Worm (Caenorhabditis elegans): Measurements from ENCODE around the gene fkh-9.

Gene fkh-9

ce11 chrX:3804837-3805236, 21.9 kb downstream of the fkh-9 start, which contains the start of gene F35A5.2:
Gene F35A5.2 (plus strand): TSS chrX:3805137.
- TF ChIP-seq unc-62 (GFP tag; optimal IDR thresholded peaks at IDR 0.05 in 1 of 2) (peak in 1 of 2 experiments; percentile 56), unc-62 (tag; optimal IDR thresholded peaks at IDR 0.05) (no peak), lin-15B (tag; optimal IDR thresholded peaks at IDR 0.05) (no peak)

- TF ChIP-seq dpl-1 (GFP tag; optimal IDR thresholded peaks at IDR 0.05) (peak; percentile 69), dve-1 (tag; optimal IDR thresholded peaks at IDR 0.05; ENCODE audit: insufficient read depth) (peak; percentile 86), hmg-1.1 (GFP tag; IDR thresholded peaks at IDR 0.05) (peak; percentile 65), F10B5.3 (tag; optimal IDR thresholded peaks at IDR 0.05) (peak; percentile 61), nhr-42 (GFP tag; IDR thresholded peaks at IDR 0.05) (peak; percentile 32; the same call in 1 of the 2 replicates), lsy-2 (tag; optimal IDR thresholded peaks at IDR 0.05) (peak in 1 of 2 experiments; percentile 28), mep-1 (tag; optimal IDR thresholded peaks at IDR 0.05) (peak; percentile 86), ZK337.2 (GFP tag; IDR thresholded peaks at IDR 0.05) (no peak), nhr-237 (tag; optimal IDR thresholded peaks at IDR 0.05) (no peak), ces-1 (GFP tag; optimal IDR thresholded peaks at IDR 0.05) (peak; percentile 64), unc-62 (GFP tag; optimal IDR thresholded peaks at IDR 0.05 in 1 of 2) (peak in 1 of 2 experiments; percentile 95), unc-62 (tag; optimal IDR thresholded peaks at IDR 0.05) (no peak), vab-7 (GFP tag; IDR thresholded peaks at IDR 0.05) (no peak), nhr-77 (tag; optimal IDR thresholded peaks at IDR 0.05) (peak; percentile 25), snpc-4 (tag; optimal IDR thresholded peaks at IDR 0.05) (no peak), mes-2 (tag; optimal IDR thresholded peaks at IDR 0.05; ENCODE audit: poor library complexity, severe bottlenecking) (peak; percentile 90), aha-1 (tag) (peak; percentile 96), hlh-11 (tag; optimal IDR thresholded peaks at IDR 0.05) (peak; percentile 74), Y105C5A.15 (GFP tag; IDR thresholded peaks at IDR 0.05) (no peak), rbr-2 (tag; optimal IDR thresholded peaks at IDR 0.05) (peak; percentile 76), spr-1 (tag; optimal IDR thresholded peaks at IDR 0.05) (peak; percentile 16), lin-13 (GFP tag; optimal IDR thresholded peaks at IDR 0.05) (peak; percentile 72), R02D3.7 (tag; optimal IDR thresholded peaks at IDR 0.05) (no peak), daf-16 (GFP tag; optimal IDR thresholded peaks at IDR 0.05) (peak in 1 of 2 experiments; percentile 80), daf-16 (tag; optimal IDR thresholded peaks at IDR 0.05) (peak; percentile 63), nhr-48 (tag; optimal IDR thresholded peaks at IDR 0.05) (peak; percentile 34), nhr-28 (tag; optimal IDR thresholded peaks at IDR 0.05) (peak; percentile 58), pha-4 (GFP tag; IDR thresholded peaks at IDR 0.05) (no peak), pha-4 (tag; optimal IDR thresholded peaks at IDR 0.05) (peak; percentile 89), lin-1 (GFP tag; IDR thresholded peaks at IDR 0.05) (no peak), dmd-6 (GFP tag; IDR thresholded peaks at IDR 0.05) (peak; percentile 48), hlh-30 (tag; optimal IDR thresholded peaks at IDR 0.05; ENCODE audit: insufficient read depth) (peak; percentile 63), mdl-1 (tag; optimal IDR thresholded peaks at IDR 0.05) (peak in 1 of 2 experiments; percentile 48), lin-38 (GFP tag; IDR thresholded peaks at IDR 0.05) (no peak), mxl-3 (GFP tag; optimal IDR thresholded peaks at IDR 0.05) (peak; percentile 25), daf-8 (GFP tag; IDR thresholded peaks at IDR 0.05) (no peak), hif-1 (tag; optimal IDR thresholded peaks at IDR 0.05) (peak in 1 of 2 experiments; percentile 19), ctbp-1 (GFP tag; IDR thresholded peaks at IDR 0.05) (peak; percentile 79), T26A8.4 (GFP tag; IDR thresholded peaks at IDR 0.05) (peak; percentile 71), ceh-28 (tag; optimal IDR thresholded peaks at IDR 0.05) (no peak), nhr-11 (tag; optimal IDR thresholded peaks at IDR 0.05) (peak; percentile 36), arid-1 (GFP tag; conservative IDR thresholded peaks at IDR 0.05) (0 out of 2 replicates have a peak, but pooled peaks have one; percentile 24), duxl-1 (tag; optimal IDR thresholded peaks at IDR 0.05; ENCODE audit: poor library complexity) (peak; percentile 61), nhr-6 (tag; optimal IDR thresholded peaks at IDR 0.05) (peak; percentile 4), ztf-7 (tag; optimal IDR thresholded peaks at IDR 0.05) (peak; percentile 75), dmd-9 (GFP tag; IDR thresholded peaks at IDR 0.05) (0 out of 2 replicates have a peak, but pooled peaks have one; percentile 45)
Measured at ce11 chrX:3803314-3803713, 23.4 kb downstream of the fkh-9 start, which contains the start of gene F35A5.8. Gene F35A5.8 (minus strand): TSS chrX:3803464.
